Fruit fly (Drosophila melanogaster) whole organism, embryonic: ENCODE data around the gene sing.

Experiments
- Atf6 ChIP-seq: fragments of 200-800 bp; sonication (Bioruptor generic); IDR thresholded peaks from 2 replicates; pipeline ENCODE4 v1.3.6; 2022; ENCODE audit warnings: missing biosample characterization, missing genetic modification characterization
- Bdp1 ChIP-seq: fragments of 200-800 bp; sonication (Bioruptor generic); optimal IDR thresholded peaks from 3 replicates; lab custom pipeline; 2016; ENCODE audit warnings: missing biosample characterization, missing genetic modification characterization
- CG10654 ChIP-seq: fragments of 200-800 bp; sonication (Bioruptor generic); optimal IDR thresholded peaks from 2 replicates; lab custom pipeline; 2016; ENCODE audit warnings: missing biosample characterization, missing genetic modification characterization
- CG10979 ChIP-seq: fragments of 200-800 bp; sonication (Bioruptor generic); optimal IDR thresholded peaks from 2 replicates; lab custom pipeline; 2018; ENCODE audit warnings: missing biosample characterization, mild to moderate bottlenecking, missing genetic modification characterization, moderate library complexity
- CG12299 ChIP-seq: fragments of 200-800 bp; sonication (Bioruptor generic); optimal IDR thresholded peaks from 2 replicates; lab custom pipeline; 2018; ENCODE audit warnings: missing biosample characterization, mild to moderate bottlenecking, missing genetic modification characterization
- CG12744 ChIP-seq: fragments of 200-800 bp; sonication (Bioruptor generic); optimal IDR thresholded peaks from 2 replicates; lab custom pipeline; 2016; ENCODE audit warnings: missing biosample characterization, missing genetic modification characterization
- CG13123 ChIP-seq: fragments of 200-800 bp; sonication (Bioruptor generic); optimal IDR thresholded peaks from 2 replicates; lab custom pipeline; 2016; ENCODE audit warnings: missing biosample characterization, missing genetic modification characterization
- CG15269 ChIP-seq: fragments of 200-800 bp; sonication (Bioruptor generic); optimal IDR thresholded peaks from 2 replicates; lab custom pipeline; 2018; ENCODE audit warnings: missing biosample characterization, mild to moderate bottlenecking, missing genetic modification characterization, moderate library complexity
- CG15601 ChIP-seq: fragments of 200-800 bp; sonication (Bioruptor generic); optimal IDR thresholded peaks from 3 replicates; lab custom pipeline; 2019; ENCODE audit warnings: missing biosample characterization, mild to moderate bottlenecking, missing genetic modification characterization, moderate library complexity
- CG1792 ChIP-seq: fragments of 200-800 bp; sonication (Bioruptor generic); optimal IDR thresholded peaks from 2 replicates; lab custom pipeline; 2016; ENCODE audit warnings: missing biosample characterization, missing genetic modification characterization
- CG18262 ChIP-seq: fragments of 200-800 bp; optimal IDR thresholded peaks from 3 replicates; lab custom pipeline; 2019; ENCODE audit warnings: missing biosample characterization, mild to moderate bottlenecking, missing genetic modification characterization, moderate library complexity
- CG1832 ChIP-seq: fragments of 200-800 bp; sonication (Bioruptor generic); optimal IDR thresholded peaks from 2 replicates; lab custom pipeline; 2017; ENCODE audit warnings: missing biosample characterization, mild to moderate bottlenecking, missing genetic modification characterization, inconsistent platforms
- CG30020 ChIP-seq: fragments of 200-800 bp; optimal IDR thresholded peaks from 2 replicates; lab custom pipeline; 2019; ENCODE audit warnings: missing biosample characterization, mild to moderate bottlenecking, missing genetic modification characterization, moderate library complexity
- CG3163 ChIP-seq: fragments of 200-800 bp; sonication (Bioruptor generic); optimal IDR thresholded peaks from 3 replicates; lab custom pipeline; 2016; ENCODE audit warnings: missing biosample characterization, missing genetic modification characterization
- CG8281 ChIP-seq: fragments of 200-800 bp; sonication (Bioruptor generic); optimal IDR thresholded peaks from 2 replicates; lab custom pipeline; 2018; ENCODE audit warnings: missing biosample characterization, mild to moderate bottlenecking, missing genetic modification characterization, moderate library complexity
- CG8924 ChIP-seq: fragments of 200-800 bp; optimal IDR thresholded peaks from 3 replicates; lab custom pipeline; 2019; ENCODE audit warnings: missing biosample characterization, mild to moderate bottlenecking, missing genetic modification characterization, moderate library complexity
- CG8944 ChIP-seq: fragments of 200-800 bp; sonication (Bioruptor generic); optimal IDR thresholded peaks from 3 replicates; lab custom pipeline; 2016; ENCODE audit warnings: missing biosample characterization, missing genetic modification characterization
- Camta ChIP-seq: fragments of 200-800 bp; sonication (Bioruptor generic); optimal IDR thresholded peaks from 2 replicates; lab custom pipeline; 2016; ENCODE audit warnings: missing biosample characterization, missing genetic modification characterization
- D ChIP-seq, 2 experiments: fragments of 200-800 bp in 1 of 2; fragments of >200 bp in 1 of 2; sonication (Bioruptor generic) in 1 of 2; optimal IDR thresholded peaks; 2 replicates in 1 of 2; 3 replicates in 1 of 2; lab custom pipeline; 2017; ENCODE audit warnings: mild to moderate bottlenecking in 1 of 2, missing biosample characterization in 1 of 2, missing genetic modification characterization in 1 of 2, missing genetic modification reagents in 1 of 2
- D19A ChIP-seq: fragments of 200-800 bp; optimal IDR thresholded peaks from 3 replicates; lab custom pipeline; 2019; ENCODE audit warnings: missing biosample characterization, mild to moderate bottlenecking, missing genetic modification characterization, moderate library complexity
- Dek ChIP-seq: fragments of 200-800 bp; sonication (Bioruptor generic); optimal IDR thresholded peaks from 3 replicates; lab custom pipeline; 2019; ENCODE audit warnings: missing biosample characterization, mild to moderate bottlenecking, missing genetic modification characterization, moderate library complexity
- Dp ChIP-seq: fragments of 200-800 bp; sonication (Bioruptor generic); optimal IDR thresholded peaks from 2 replicates; lab custom pipeline; 2018; ENCODE audit warnings: missing biosample characterization, mild to moderate bottlenecking, missing genetic modification characterization, moderate library complexity
- Fer1 ChIP-seq: fragments of 200-800 bp; sonication (Bioruptor generic); optimal IDR thresholded peaks from 2 replicates; lab custom pipeline; 2017; ENCODE audit warnings: missing biosample characterization, mild to moderate bottlenecking, missing genetic modification characterization
- Fer3 ChIP-seq: fragments of 200-800 bp; sonication (Bioruptor generic); optimal IDR thresholded peaks from 2 replicates; lab custom pipeline; 2018; ENCODE audit warnings: missing biosample characterization, mild to moderate bottlenecking, missing genetic modification characterization, moderate library complexity
- H15 ChIP-seq: fragments of 200-800 bp; sonication (Bioruptor generic); IDR thresholded peaks from 3 replicates; pipeline ENCODE4 v1.3.6; 2022; ENCODE audit warnings: missing biosample characterization, missing genetic modification characterization
- MESR4 ChIP-seq: fragments of 200-800 bp; sonication (Bioruptor generic); optimal IDR thresholded peaks from 2 replicates; lab custom pipeline; 2018; ENCODE audit warnings: missing biosample characterization, mild to moderate bottlenecking, missing genetic modification characterization, moderate library complexity
- Max ChIP-seq: fragments of 200-800 bp; sonication (Bioruptor generic); optimal IDR thresholded peaks from 2 replicates; lab custom pipeline; 2016; ENCODE audit warnings: missing biosample characterization, mild to moderate bottlenecking, missing genetic modification characterization
- Med ChIP-seq: fragments of 200-800 bp; sonication (Bioruptor generic); peaks from one replicate; lab custom pipeline; 2016; ENCODE audit warnings: missing biosample characterization, missing genetic modification characterization, mild to moderate bottlenecking, inconsistent platforms, moderate library complexity
- Mes4 ChIP-seq: fragments of 200-800 bp; sonication (Bioruptor generic); optimal IDR thresholded peaks from 2 replicates; lab custom pipeline; 2016; ENCODE audit warnings: missing biosample characterization, missing genetic modification characterization
- Nf-YC ChIP-seq: fragments of 200-800 bp; optimal IDR thresholded peaks from 3 replicates; lab custom pipeline; 2019; ENCODE audit warnings: missing biosample characterization, mild to moderate bottlenecking, missing genetic modification characterization, moderate library complexity
- Vsx1 ChIP-seq: fragments of 200-800 bp; sonication (Bioruptor generic); optimal IDR thresholded peaks from 2 replicates; lab custom pipeline; 2017; ENCODE audit warnings: missing biosample characterization, mild to moderate bottlenecking, missing genetic modification characterization, missing genetic modification reagents
- abd-A ChIP-seq: fragments of 200-800 bp; sonication (Bioruptor generic); optimal IDR thresholded peaks from 3 replicates; lab custom pipeline; 2019; ENCODE audit warnings: missing biosample characterization, mild to moderate bottlenecking, missing genetic modification characterization, moderate library complexity
- az2 ChIP-seq: fragments of 200-800 bp; sonication (Bioruptor generic); optimal IDR thresholded peaks from 3 replicates; lab custom pipeline; 2016; ENCODE audit warnings: missing biosample characterization, missing genetic modification characterization
- crp ChIP-seq, 2 experiments: fragments of 200-800 bp; sonication (Bioruptor generic); optimal IDR thresholded peaks; 2 replicates in 1 of 2; 3 replicates in 1 of 2; lab custom pipeline; 2017; ENCODE audit warnings: missing biosample characterization in 2 of 2, missing genetic modification characterization in 2 of 2, mild to moderate bottlenecking in 1 of 2, moderate library complexity in 1 of 2
- dmrt11E ChIP-seq: fragments of 200-800 bp; sonication (Bioruptor generic); optimal IDR thresholded peaks from 3 replicates; lab custom pipeline; 2018; ENCODE audit warnings: missing biosample characterization, mild to moderate bottlenecking, missing genetic modification characterization, moderate library complexity
- dmrt99B ChIP-seq: fragments of 200-800 bp; sonication (Bioruptor generic); optimal IDR thresholded peaks from 2 replicates; lab custom pipeline; 2018; ENCODE audit warnings: missing biosample characterization, mild to moderate bottlenecking, missing genetic modification characterization, moderate library complexity
- eyg ChIP-seq: fragments of 200-800 bp; sonication (Bioruptor generic); optimal IDR thresholded peaks from 3 replicates; lab custom pipeline; 2016; ENCODE audit warnings: missing biosample characterization, missing genetic modification characterization
- fru ChIP-seq: fragments of >200 bp; optimal IDR thresholded peaks from 2 replicates; lab custom pipeline; 2017
- gce ChIP-seq: fragments of 200-800 bp; sonication (Bioruptor generic); IDR thresholded peaks from 3 replicates; pipeline ENCODE4 v1.3.6; 2022; ENCODE audit warnings: missing biosample characterization, missing genetic modification characterization
- her ChIP-seq: fragments of 200-800 bp; sonication (Bioruptor generic); optimal IDR thresholded peaks from 2 replicates; lab custom pipeline; 2016; ENCODE audit warnings: missing biosample characterization, missing genetic modification characterization
- jigr1 ChIP-seq: fragments of 200-800 bp; sonication (Bioruptor generic); IDR thresholded peaks from 3 replicates; pipeline ENCODE4 v1.3.6; 2022; ENCODE audit warnings: missing biosample characterization, missing genetic modification characterization
- ken ChIP-seq: fragments of 200-800 bp; sonication (Bioruptor generic); IDR thresholded peaks from 3 replicates; pipeline ENCODE4 v1.3.6; 2022; ENCODE audit warnings: missing biosample characterization, missing genetic modification characterization
- mam ChIP-seq: fragments of 200-800 bp; sonication (Bioruptor generic); optimal IDR thresholded peaks from 3 replicates; lab custom pipeline; 2016; ENCODE audit warnings: missing biosample characterization, missing genetic modification characterization
- mld ChIP-seq: fragments of 200-800 bp; sonication (Bioruptor generic); IDR thresholded peaks from 3 replicates; pipeline ENCODE4 v1.3.6; 2022; ENCODE audit warnings: missing biosample characterization, missing genetic modification characterization; ENCODE audit not compliant: partially characterized antibody
- nom ChIP-seq: fragments of 200-800 bp; sonication (Bioruptor generic); optimal IDR thresholded peaks from 2 replicates; lab custom pipeline; 2017; ENCODE audit warnings: missing biosample characterization, missing genetic modification characterization, mild to moderate bottlenecking, moderate library complexity, missing genetic modification reagents
- rib ChIP-seq: fragments of 200-800 bp; sonication (Bioruptor generic); IDR thresholded peaks from 2 replicates; pipeline ENCODE4 v1.3.6; 2022; ENCODE audit warnings: missing biosample characterization, missing genetic modification characterization
- toy ChIP-seq: fragments of 200-800 bp; sonication (Bioruptor generic); IDR thresholded peaks from 2 replicates; pipeline ENCODE4 v1.3.6; 2022; ENCODE audit warnings: missing biosample characterization, missing genetic modification characterization

Gene sing

dm6 chrX:16723203-16724173 is 44.4 kb downstream of the sing start (continued):
- no peak for TF ChIP-seq eyg (GFP tag; lab: Kevin White, UChicago)
- TF ChIP-seq CG10654 (GFP tag; lab: Kevin White, UChicago), result peak; percentile 39
- peak; percentile 90 for TF ChIP-seq nom (GFP tag; lab: Kevin White, UChicago)
- TF ChIP-seq Bdp1, result peak; percentile 19
- peak; percentile 74 for TF ChIP-seq az2 (GFP tag; lab: Kevin White, UChicago)
- no peak for TF ChIP-seq mld (GFP tag; lab: Robert Waterston, UW)
- peak; percentile 67 for TF ChIP-seq Fer1 (GFP tag; lab: Kevin White, UChicago)
- TF ChIP-seq mam (GFP tag; lab: Kevin White, UChicago), result peak; percentile 71
- peak; percentile 84 for TF ChIP-seq CG15269 (tag; lab: Kevin White, UChicago)
- no peak for TF ChIP-seq CG1832 (GFP tag; lab: Kevin White, UChicago)
- TF ChIP-seq CG8944 (GFP tag; lab: Kevin White, UChicago), result peak; percentile 32
- peak in 1 of 2 experiments; percentile 63 for TF ChIP-seq crp (GFP tag; optimal IDR thresholded peaks at IDR 0.05; lab: Kevin White, UChicago)
- peak; percentile 30 for TF ChIP-seq Mes4 (GFP tag; lab: Kevin White, UChicago)
- TF ChIP-seq D (optimal IDR thresholded peaks at IDR 0.05; lab: Kevin White, UChicago), result no peak
- peak; percentile 44 for TF ChIP-seq D (GFP tag; optimal IDR thresholded peaks at IDR 0.05; lab: Kevin White, UChicago)
- TF ChIP-seq Max, result peak; percentile 8
- no peak for TF ChIP-seq MESR4 (GFP tag; lab: Kevin White, UChicago)
- peak; percentile 76 for TF ChIP-seq Dek (tag; lab: Kevin White, UChicago)
- TF ChIP-seq Dp, result no peak
- no peak for TF ChIP-seq abd-A (tag; lab: Kevin White, UChicago)
- TF ChIP-seq gce, result no peak
- peak; percentile 69 for TF ChIP-seq dmrt11E (tag; lab: Kevin White, UChicago)
- TF ChIP-seq Vsx1, result peak; percentile 51
- peak; percentile 79 for TF ChIP-seq CG8924 (tag; lab: Kevin White, UChicago)
- TF ChIP-seq Camta, result peak; percentile 68
- 0 out of 2 replicates have a peak, but pooled peaks have one; percentile 13 for TF ChIP-seq rib (GFP tag; lab: Robert Waterston, UW)
- TF ChIP-seq CG15601 (tag; lab: Kevin White, UChicago), result peak; percentile 79
- peak; percentile 57 for TF ChIP-seq CG8281
- TF ChIP-seq CG3163 (GFP tag; lab: Kevin White, UChicago), result no peak
- no peak for TF ChIP-seq CG1792 (GFP tag; lab: Kevin White, UChicago)
- peak; percentile 77 for TF ChIP-seq Med (GFP tag; lab: Kevin White, UChicago)
- peak; percentile 71 for TF ChIP-seq dmrt99B (tag; lab: Kevin White, UChicago)
- no peak for TF ChIP-seq toy (GFP tag; lab: Robert Waterston, UW)
- TF ChIP-seq CG10979, result peak; percentile 65
- peak; percentile 65 for TF ChIP-seq D19A (tag; lab: Kevin White, UChicago)
- peak; percentile 73 for TF ChIP-seq CG18262 (tag; lab: Kevin White, UChicago)
- no peak for TF ChIP-seq jigr1 (GFP tag; lab: Robert Waterston, UW)
- TF ChIP-seq Atf6, result peak; percentile 72; the same call in 1 of the 2 replicates
- peak; percentile 17 for TF ChIP-seq CG13123 (GFP tag; lab: Kevin White, UChicago)
- TF ChIP-seq H15 (GFP tag; lab: Robert Waterston, UW), result peak; percentile 63; the same call in 1 of the 3 replicates
- peak; percentile 32 for TF ChIP-seq CG12744 (GFP tag; lab: Kevin White, UChicago)
- TF ChIP-seq ken (GFP tag; lab: Robert Waterston, UW), result peak; percentile 49; the same call in 2 of the 3 replicates
- no peak for TF ChIP-seq her (GFP tag; lab: Kevin White, UChicago)
- no peak for TF ChIP-seq fru (lab: Kevin White, UChicago)
- peak; percentile 73 for TF ChIP-seq CG12299 (tag; lab: Kevin White, UChicago)
- peak; percentile 58 for TF ChIP-seq Fer3 (tag; lab: Kevin White, UChicago)
- peak; percentile 51 for TF ChIP-seq Nf-YC (tag; lab: Kevin White, UChicago)
- TF ChIP-seq CG30020, result no peak
